Fruit fly (Drosophila melanogaster) whole organism, embryonic: Measurements from ENCODE around the gene HP5.

ENCODE experiments used
- Atf-2 ChIP-seq: fragments of 200-800 bp; sonication (Bioruptor generic); optimal IDR thresholded peaks from 2 replicates; lab custom pipeline; 2016; ENCODE audit warnings: missing biosample characterization, missing genetic modification characterization
- B-H1 ChIP-seq: fragments of 200-800 bp; sonication (Bioruptor generic); IDR thresholded peaks from 3 replicates; pipeline ENCODE4 v1.3.6; 2022; ENCODE audit warnings: missing biosample characterization, missing genetic modification characterization
- CG10209 ChIP-seq: fragments of 200-800 bp; sonication (Bioruptor generic); optimal IDR thresholded peaks from 3 replicates; lab custom pipeline; 2017; ENCODE audit warnings: missing biosample characterization, mild to moderate bottlenecking, missing genetic modification characterization, missing genetic modification reagents
- CG11085 ChIP-seq: fragments of 200-800 bp; sonication (Bioruptor generic); IDR thresholded peaks from 2 replicates; pipeline ENCODE4 v1.3.6; 2022; ENCODE audit warnings: missing biosample characterization, missing genetic modification characterization
- CG11093 ChIP-seq: fragments of 200-800 bp; sonication (Bioruptor generic); IDR thresholded peaks from 3 replicates; pipeline ENCODE4 v1.3.6; 2022; ENCODE audit warnings: missing biosample characterization, missing genetic modification characterization
- CG11247 ChIP-seq: fragments of 200-800 bp; sonication (Bioruptor generic); IDR thresholded peaks from 2 replicates; pipeline ENCODE4 v1.3.6; 2022; ENCODE audit warnings: missing biosample characterization, missing genetic modification characterization
- CG11398 ChIP-seq: fragments of 200-800 bp; sonication (Bioruptor generic); optimal IDR thresholded peaks from 2 replicates; lab custom pipeline; 2016; ENCODE audit warnings: missing biosample characterization, missing genetic modification characterization
- CG12942 ChIP-seq: fragments of 200-800 bp; sonication (Bioruptor generic); optimal IDR thresholded peaks from 3 replicates; lab custom pipeline; 2016; ENCODE audit warnings: missing biosample characterization, missing genetic modification characterization
- CG13424 ChIP-seq: fragments of 200-800 bp; sonication (Bioruptor generic); optimal IDR thresholded peaks from 2 replicates; lab custom pipeline; 2019; ENCODE audit warnings: missing biosample characterization, mild to moderate bottlenecking, missing genetic modification characterization, moderate library complexity
- CG1603 ChIP-seq: fragments of 200-800 bp; sonication (Bioruptor generic); optimal IDR thresholded peaks from 2 replicates; lab custom pipeline; 2019; ENCODE audit warnings: missing biosample characterization, mild to moderate bottlenecking, missing genetic modification characterization, moderate library complexity
- CG16815 ChIP-seq: fragments of 200-800 bp; sonication (Bioruptor generic); optimal IDR thresholded peaks from 3 replicates; lab custom pipeline; 2017; ENCODE audit warnings: missing biosample characterization, mild to moderate bottlenecking, missing genetic modification characterization
- CG18011 ChIP-seq: fragments of 200-800 bp; sonication (Bioruptor generic); optimal IDR thresholded peaks from 2 replicates; lab custom pipeline; 2017; ENCODE audit warnings: missing biosample characterization, missing genetic modification characterization, mild to moderate bottlenecking, moderate library complexity, missing genotype
- CG18262 ChIP-seq: fragments of 200-800 bp; optimal IDR thresholded peaks from 3 replicates; lab custom pipeline; 2019; ENCODE audit warnings: missing biosample characterization, mild to moderate bottlenecking, missing genetic modification characterization, moderate library complexity
- CG30403 ChIP-seq: fragments of 200-800 bp; sonication (Bioruptor generic); optimal IDR thresholded peaks from 3 replicates; lab custom pipeline; 2016; ENCODE audit warnings: missing biosample characterization, missing genetic modification characterization
- CG3065 ChIP-seq: fragments of 200-800 bp; sonication (Bioruptor generic); optimal IDR thresholded peaks from 2 replicates; lab custom pipeline; 2016; ENCODE audit warnings: missing biosample characterization, missing genetic modification characterization
- CG32532 ChIP-seq: fragments of 200-800 bp; sonication (Bioruptor generic); IDR thresholded peaks from 2 replicates; pipeline ENCODE4 v1.3.6; 2022; ENCODE audit warnings: missing biosample characterization, missing genetic modification characterization
- CG34376 ChIP-seq: fragments of 200-800 bp; sonication (Bioruptor generic); optimal IDR thresholded peaks from 2 replicates; lab custom pipeline; 2018; ENCODE audit warnings: missing biosample characterization, mild to moderate bottlenecking, missing genetic modification characterization
- CG3838 ChIP-seq: fragments of 200-800 bp; sonication (Bioruptor generic); optimal IDR thresholded peaks from 3 replicates; lab custom pipeline; 2016; ENCODE audit warnings: missing biosample characterization, missing genetic modification characterization
- CG4282 ChIP-seq: fragments of 200-800 bp; sonication (Bioruptor generic); optimal IDR thresholded peaks from 2 replicates; lab custom pipeline; 2016; ENCODE audit warnings: missing biosample characterization, missing genetic modification characterization
- CG4328 ChIP-seq: fragments of 200-800 bp; sonication (Bioruptor generic); optimal IDR thresholded peaks from 3 replicates; lab custom pipeline; 2017; ENCODE audit warnings: missing biosample characterization, missing genetic modification reagents, missing genetic modification characterization
- CG5180 ChIP-seq: fragments of 200-800 bp; sonication (Bioruptor generic); optimal IDR thresholded peaks from 3 replicates; lab custom pipeline; 2017; ENCODE audit warnings: missing biosample characterization, missing genetic modification characterization, mild to moderate bottlenecking, moderate library complexity, missing genetic modification reagents
- CG6683 ChIP-seq: fragments of 200-800 bp; sonication (Bioruptor generic); optimal IDR thresholded peaks from 2 replicates; lab custom pipeline; 2017; ENCODE audit warnings: missing biosample characterization, mild to moderate bottlenecking, missing genetic modification characterization, missing genetic modification reagents
- CG7556 ChIP-seq: fragments of 200-800 bp; sonication (Bioruptor generic); optimal IDR thresholded peaks from 2 replicates; lab custom pipeline; 2017; ENCODE audit warnings: missing biosample characterization, mild to moderate bottlenecking, missing genetic modification characterization
- CG8290 ChIP-seq, 3 experiments: fragments of 200-800 bp; sonication (Bioruptor generic); optimal IDR thresholded peaks; 2 replicates each; lab custom pipeline; 2016 to 2019; ENCODE audit warnings: missing biosample characterization in 3 of 3, missing genetic modification characterization in 3 of 3, mild to moderate bottlenecking in 2 of 3, moderate library complexity in 1 of 3
- CG9437 ChIP-seq: fragments of 200-800 bp; sonication (Bioruptor generic); optimal IDR thresholded peaks from 2 replicates; lab custom pipeline; 2018; ENCODE audit warnings: missing biosample characterization, mild to moderate bottlenecking, missing genetic modification characterization
- CTCF ChIP-seq: fragments of 200-800 bp; sonication (Bioruptor generic); optimal IDR thresholded peaks from 2 replicates; lab custom pipeline; 2017; ENCODE audit warnings: missing biosample characterization, mild to moderate bottlenecking, missing genetic modification characterization, moderate library complexity
- Med ChIP-seq: fragments of 200-800 bp; sonication (Bioruptor generic); peaks from one replicate; lab custom pipeline; 2016; ENCODE audit warnings: missing biosample characterization, missing genetic modification characterization, mild to moderate bottlenecking, inconsistent platforms, moderate library complexity
- NFAT ChIP-seq: fragments of 200-800 bp; sonication (Bioruptor generic); IDR thresholded peaks from 2 replicates; pipeline ENCODE4 v1.3.6; 2022; ENCODE audit warnings: missing biosample characterization, missing genetic modification characterization
- Optix ChIP-seq: fragments of 200-800 bp; sonication (Bioruptor generic); IDR thresholded peaks from 3 replicates; pipeline ENCODE4 v1.3.6; 2022; ENCODE audit warnings: missing biosample characterization, missing genetic modification characterization
- Ssrp ChIP-seq: fragments of 200-800 bp; sonication (Bioruptor generic); optimal IDR thresholded peaks from 2 replicates; lab custom pipeline; 2018; ENCODE audit warnings: missing biosample characterization, mild to moderate bottlenecking, missing genetic modification characterization, moderate library complexity
- amos ChIP-seq: fragments of 200-800 bp; sonication (Bioruptor generic); IDR thresholded peaks from 2 replicates; pipeline ENCODE4 v1.3.6; 2022; ENCODE audit warnings: missing biosample characterization, missing genetic modification characterization; ENCODE audit not compliant: partially characterized antibody
- cas ChIP-seq: fragments of 200-800 bp; sonication (Bioruptor generic); IDR thresholded peaks from 2 replicates; pipeline ENCODE4 v1.3.6; 2022; ENCODE audit warnings: missing biosample characterization, missing genetic modification characterization
- crol ChIP-seq: fragments of 200-800 bp; sonication (Bioruptor generic); IDR thresholded peaks from 2 replicates; pipeline ENCODE4 v1.3.6; 2022; ENCODE audit warnings: missing biosample characterization, missing genetic modification characterization
- dm ChIP-seq: fragments of 200-800 bp; sonication (Bioruptor generic); optimal IDR thresholded peaks from 3 replicates; lab custom pipeline; 2016; ENCODE audit warnings: missing biosample characterization, missing genetic modification characterization
- emc ChIP-seq: fragments of 200-800 bp; sonication (Bioruptor generic); optimal IDR thresholded peaks from 2 replicates; lab custom pipeline; 2016; ENCODE audit warnings: missing biosample characterization, missing genetic modification characterization
- ems ChIP-seq: fragments of 200-800 bp; sonication (Bioruptor generic); optimal IDR thresholded peaks from 3 replicates; lab custom pipeline; 2016; ENCODE audit warnings: missing biosample characterization, missing genetic modification characterization
- fd64A ChIP-seq: fragments of 200-800 bp; sonication (Bioruptor generic); optimal IDR thresholded peaks from 3 replicates; lab custom pipeline; 2018; ENCODE audit warnings: missing biosample characterization, mild to moderate bottlenecking, missing genetic modification characterization
- fru ChIP-seq: fragments of >200 bp; optimal IDR thresholded peaks from 2 replicates; lab custom pipeline; 2017
- gcm ChIP-seq: fragments of 200-800 bp; sonication (Bioruptor generic); optimal IDR thresholded peaks from 2 replicates; lab custom pipeline; 2019; ENCODE audit warnings: missing biosample characterization, mild to moderate bottlenecking, missing genetic modification characterization, moderate library complexity
- kah ChIP-seq: fragments of 200-800 bp; sonication (Bioruptor generic); optimal IDR thresholded peaks from 2 replicates; lab custom pipeline; 2018; ENCODE audit warnings: missing biosample characterization, mild to moderate bottlenecking, missing genetic modification characterization
- knrl ChIP-seq: fragments of 200-800 bp; sonication (Bioruptor generic); IDR thresholded peaks from 3 replicates; pipeline ENCODE4 v1.3.6; 2022; ENCODE audit warnings: missing biosample characterization, missing genetic modification characterization; ENCODE audit not compliant: partially characterized antibody
- org-1 ChIP-seq: fragments of 200-800 bp; sonication (Bioruptor generic); optimal IDR thresholded peaks from 2 replicates; lab custom pipeline; 2017; ENCODE audit warnings: missing biosample characterization, missing genetic modification characterization
- sim ChIP-seq: fragments of 200-800 bp; sonication (Bioruptor generic); IDR thresholded peaks from 2 replicates; pipeline ENCODE4 v1.3.6; 2022; ENCODE audit warnings: missing biosample characterization, missing genetic modification characterization
- slbo ChIP-seq: fragments of 200-800 bp; sonication (Bioruptor generic); IDR thresholded peaks from 2 replicates; pipeline ENCODE4 v1.3.6; 2022; ENCODE audit warnings: missing biosample characterization, missing genetic modification characterization
- slp2 ChIP-seq: fragments of 200-800 bp; sonication (Bioruptor generic); optimal IDR thresholded peaks from 2 replicates; lab custom pipeline; 2016; ENCODE audit warnings: missing biosample characterization, missing genetic modification characterization
- so ChIP-seq: fragments of 200-800 bp; sonication (Bioruptor generic); IDR thresholded peaks from 3 replicates; pipeline ENCODE4 v1.3.6; 2022; ENCODE audit warnings: missing biosample characterization, missing genetic modification characterization
- tin ChIP-seq: fragments of 200-800 bp; sonication (Bioruptor generic); optimal IDR thresholded peaks from 3 replicates; lab custom pipeline; 2016; ENCODE audit warnings: missing biosample characterization, missing genetic modification characterization
- tll ChIP-seq, 2 experiments: fragments of 200-800 bp in 1 of 2; fragments of >200 bp in 1 of 2; sonication (Bioruptor generic) in 1 of 2; optimal IDR thresholded peaks; 2 replicates each; lab custom pipeline; 2017 to 2019; ENCODE audit warnings: missing biosample characterization in 2 of 2, missing genetic modification characterization in 2 of 2, mild to moderate bottlenecking in 1 of 2, moderate library complexity in 1 of 2
- tna ChIP-seq: fragments of 200-800 bp; sonication (Bioruptor generic); IDR thresholded peaks from 2 replicates; pipeline ENCODE4 v1.3.6; 2022; ENCODE audit warnings: missing biosample characterization, missing genetic modification characterization; ENCODE audit not compliant: partially characterized antibody
- vvl ChIP-seq: fragments of 200-800 bp; sonication (Bioruptor generic); IDR thresholded peaks from 2 replicates; pipeline ENCODE4 v1.3.6; 2022; ENCODE audit warnings: missing biosample characterization, missing genetic modification characterization
- zen2 ChIP-seq: fragments of 200-800 bp; sonication (Bioruptor generic); IDR thresholded peaks from 3 replicates; pipeline ENCODE4 v1.3.6; 2022; ENCODE audit warnings: missing biosample characterization, missing genetic modification characterization; ENCODE audit not compliant: partially characterized antibody

Gene HP5

DNA sequence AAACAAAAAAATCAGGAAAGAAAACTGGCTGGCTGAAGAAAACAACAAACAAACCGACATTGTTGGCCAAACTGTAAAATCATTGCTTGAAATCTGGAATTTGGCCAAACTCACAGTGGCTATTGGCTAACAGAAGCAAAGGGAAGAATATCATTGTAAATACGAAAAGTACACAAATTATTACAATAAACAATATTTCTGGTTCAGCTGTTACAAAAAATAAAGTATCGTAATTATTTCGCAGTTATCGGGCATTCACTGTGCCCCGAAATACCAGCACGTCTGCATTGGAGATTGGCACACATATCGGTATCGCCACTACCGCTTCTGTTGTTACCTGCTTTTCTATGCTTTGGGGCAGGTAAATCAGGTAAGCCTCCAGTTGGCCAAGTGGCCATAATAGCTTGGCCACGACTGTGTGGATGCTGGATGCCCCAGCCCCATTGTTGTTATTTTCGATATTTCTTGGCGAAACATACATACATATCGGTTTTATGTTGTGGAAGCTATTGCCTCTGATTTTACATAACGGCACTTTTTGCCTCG lies 3.5 kb upstream of the HP5 start (continued):
- TF ChIP-seq fd64A (GFP tag; lab: Kevin White, UChicago) (no peak), zen2 (GFP tag; lab: Robert Waterston, UW) (no peak), tll (GFP tag; optimal IDR thresholded peaks at IDR 0.05; lab: Kevin White, UChicago) (no peak), ems (GFP tag; lab: Kevin White, UChicago) (no peak), vvl (GFP tag; lab: Robert Waterston, UW) (peak; percentile 77; the same call in 1 of the 2 replicates), CG13424 (tag; lab: Kevin White, UChicago) (peak; percentile 53), amos (GFP tag; lab: Robert Waterston, UW) (no peak), CG11398 (GFP tag; lab: Kevin White, UChicago) (no peak), CG7556 (GFP tag; lab: Kevin White, UChicago) (no peak), CG8290 (GFP tag; optimal IDR thresholded peaks at IDR 0.05; lab: Kevin White, UChicago) (no peak), CG8290 (tag; optimal IDR thresholded peaks at IDR 0.05; lab: Kevin White, UChicago) (peak in 1 of 2 experiments; percentile 88), Med (GFP tag; lab: Kevin White, UChicago) (peak; percentile 87), CG5180 (peak; percentile 25), CG1603 (tag; lab: Kevin White, UChicago) (peak; percentile 64), Atf-2 (GFP tag; lab: Kevin White, UChicago) (no peak), CG18262 (no peak), CG3838 (GFP tag; lab: Kevin White, UChicago) (no peak), CG16815 (GFP tag; lab: Kevin White, UChicago) (no peak), CG30403 (GFP tag; lab: Kevin White, UChicago) (peak; percentile 50), CG11085 (GFP tag; lab: Robert Waterston, UW) (peak; percentile 60; the same call in 1 of the 2 replicates), CG11093 (GFP tag; lab: Robert Waterston, UW) (no peak), NFAT (GFP tag; lab: Robert Waterston, UW) (peak; percentile 54; the same call in 1 of the 2 replicates), B-H1 (GFP tag; lab: Robert Waterston, UW) (peak; percentile 42; the same call in 2 of the 3 replicates), CG9437 (GFP tag; lab: Kevin White, UChicago) (no peak), tin (GFP tag; lab: Kevin White, UChicago) (peak; percentile 21), CG18011 (GFP tag; lab: Kevin White, UChicago) (no peak), CTCF (GFP tag; lab: Kevin White, UChicago) (no peak), cas (GFP tag; lab: Robert Waterston, UW) (no peak), CG12942 (GFP tag; lab: Kevin White, UChicago) (no peak), fru (lab: Kevin White, UChicago) (no peak), org-1 (peak; percentile 11), slp2 (peak; percentile 22), CG34376 (GFP tag; lab: Kevin White, UChicago) (no peak), CG4328 (GFP tag; lab: Kevin White, UChicago) (no peak), CG4282 (no peak), emc (GFP tag; lab: Kevin White, UChicago) (no peak), Ssrp (tag; lab: Kevin White, UChicago) (peak; percentile 5), crol (no peak), so (GFP tag; lab: Robert Waterston, UW) (peak; percentile 38; the same call in 1 of the 3 replicates), dm (GFP tag; lab: Kevin White, UChicago) (no peak), Optix (GFP tag; lab: Robert Waterston, UW) (0 out of 3 replicates have a peak, but pooled peaks have one; percentile 15), CG11247 (peak; percentile 43; the same call in 1 of the 2 replicates), tna (GFP tag; lab: Robert Waterston, UW) (no peak), slbo (GFP tag; lab: Robert Waterston, UW) (peak; percentile 72), sim (GFP tag; lab: Robert Waterston, UW) (no peak), CG10209 (GFP tag; lab: Kevin White, UChicago) (peak; percentile 12), CG32532 (peak; percentile 73), CG3065 (GFP tag; lab: Kevin White, UChicago) (no peak), kah (peak; percentile 32), gcm (no peak), CG6683 (no peak), knrl (GFP tag; lab: Robert Waterston, UW) (no peak)
